Fruit fly (Drosophila melanogaster): ENCODE data around the gene CG6569.

dm6 chr3R:21911516-21911915 lies 43.8 kb upstream of the CG6569 start, which contains the start of gene Qsox3:
- no peak for TF ChIP-seq lola (GFP tag; optimal IDR thresholded peaks at IDR 0.05)
- no peak for TF ChIP-seq h (GFP tag; optimal IDR thresholded peaks at IDR 0.05)
- TF ChIP-seq pan (optimal IDR thresholded peaks at IDR 0.05): no peak
- no peak for TF ChIP-seq Hnf4 (GFP tag; optimal IDR thresholded peaks at IDR 0.05)
- TF ChIP-seq rgr (GFP tag; optimal IDR thresholded peaks at IDR 0.05): no peak
- TF ChIP-seq Myc (optimal IDR thresholded peaks at IDR 0.05): no peak
- TF ChIP-seq psq (GFP tag; optimal IDR thresholded peaks at IDR 0.05): no peak
- TF ChIP-seq CrebA (GFP tag; optimal IDR thresholded peaks at IDR 0.05; ENCODE audit: borderline replicate concordance): no peak
- no peak for TF ChIP-seq GATAd (GFP tag; optimal IDR thresholded peaks at IDR 0.05)
- TF ChIP-seq dsf (GFP tag; optimal IDR thresholded peaks at IDR 0.05; ENCODE audit: borderline replicate concordance): no peak
- no peak for TF ChIP-seq Sp1 (GFP tag; optimal IDR thresholded peaks at IDR 0.05)

Data from whole organism, wandering third instar larva.